Worm (Caenorhabditis elegans) whole organism, L4 larva: Measurements from ENCODE around the gene myrf-1.

Experiments
- ZK546.5 ChIP-seq, 2 experiments: sonication (generic microtip); optimal IDR thresholded peaks; 2 replicates each; lab custom pipeline; 2017; ENCODE audit warnings: missing biosample characterization in 2 of 2, missing genetic modification characterization in 2 of 2
- ama-1 ChIP-seq: fragments of 150-350 bp; optimal IDR thresholded peaks from 2 replicates; lab custom pipeline; 2014; ENCODE audit warnings: inconsistent platforms, mixed read lengths
- lin-15B ChIP-seq: fragments of 150-350 bp; sonication (generic microtip); optimal IDR thresholded peaks from 3 replicates; lab custom pipeline; 2014; ENCODE audit warnings: missing biosample characterization, missing genetic modification characterization
- lir-3 ChIP-seq: sonication (generic microtip); optimal IDR thresholded peaks from 2 replicates; lab custom pipeline; 2016; ENCODE audit warnings: mild to moderate bottlenecking, missing genetic modification characterization, missing compliant biosample characterization
- nhr-102 ChIP-seq: sonication (generic microtip); optimal IDR thresholded peaks from 2 replicates; lab custom pipeline; 2016; ENCODE audit warnings: mild to moderate bottlenecking, missing genetic modification characterization, moderate library complexity, missing compliant biosample characterization
- nhr-11 ChIP-seq: fragments of 150-350 bp; optimal IDR thresholded peaks from 2 replicates; lab custom pipeline; 2014; ENCODE audit warnings: missing biosample characterization, missing genetic modification characterization
- nhr-237 ChIP-seq: sonication (generic microtip); optimal IDR thresholded peaks from 2 replicates; lab custom pipeline; 2017; ENCODE audit warnings: missing biosample characterization, missing genetic modification characterization
- zag-1 ChIP-seq: fragments of 150-350 bp; optimal IDR thresholded peaks from 2 replicates; lab custom pipeline; 2014; ENCODE audit warnings: missing biosample characterization, missing genetic modification characterization

- TF ChIP-seq zag-1 (tag; lab: Kevin White, UChicago), result no peak
- no peak for TF ChIP-seq lir-3 (tag; lab: Kevin White, UChicago)
- no peak for TF ChIP-seq ama-1
- no peak for TF ChIP-seq nhr-11
- no peak for TF ChIP-seq nhr-237
- no peak for TF ChIP-seq nhr-102 (tag; lab: Kevin White, UChicago)
- no peak for TF ChIP-seq lin-15B (tag; lab: Kevin White, UChicago)
- no peak for TF ChIP-seq ZK546.5 (tag; optimal IDR thresholded peaks at IDR 0.05; lab: Kevin White, UChicago)
Measured at ce11 chrII:10452620-10453019, 49.7 kb downstream of the myrf-1 start, which contains the start of gene ZK673.4.
